Worm (Caenorhabditis elegans): ENCODE data around the gene set-13.

The set-13 gene

DNA sequence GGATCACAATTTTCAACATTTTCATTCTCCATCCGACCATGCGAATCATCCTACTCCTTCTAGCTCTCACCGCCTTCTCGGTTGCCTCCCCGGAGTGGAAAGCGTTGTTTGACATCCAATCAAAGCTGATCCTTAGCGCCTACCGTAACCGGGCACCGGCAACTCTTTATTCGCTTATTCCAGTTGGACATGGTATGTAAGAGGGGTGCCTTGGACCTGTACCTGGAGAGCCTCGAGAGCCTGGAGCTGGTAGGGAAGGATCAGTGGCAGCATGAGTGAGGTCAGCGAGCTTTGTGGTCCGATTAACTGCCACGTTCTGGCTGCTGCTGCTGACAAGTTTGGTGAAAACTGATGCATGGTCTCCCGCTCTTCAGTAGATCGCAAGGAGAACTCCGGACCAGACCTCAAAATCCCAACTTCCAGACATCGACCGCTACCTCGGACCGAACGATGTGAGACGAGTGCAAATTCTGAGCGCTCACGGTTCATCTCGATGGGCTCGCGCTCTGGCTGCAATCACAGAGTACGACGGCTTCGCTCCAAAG, 11.2 kb downstream of the set-13 start, which contains the start of gene K12H6.8:
Gene K12H6.8, plus strand, starts transcription at position 38 of the 545 bp plus-strand sequence.
- TF ChIP-seq repo-1 (tag; optimal IDR thresholded peaks at IDR 0.05), result peak; percentile 17
- TF ChIP-seq zfh-2 (GFP tag; conservative IDR thresholded peaks at IDR 0.05), result peak; percentile 69
- no peak for TF ChIP-seq ekl-4 (GFP tag; IDR thresholded peaks at IDR 0.05)
- no peak for TF ChIP-seq F49E8.2 (tag; optimal IDR thresholded peaks at IDR 0.05; ENCODE audit: insufficient read depth)
- 0 out of 2 replicates have a peak, but pooled peaks have one; percentile 27 for TF ChIP-seq B0336.3 (GFP tag; IDR thresholded peaks at IDR 0.05)
- TF ChIP-seq lir-1 (GFP tag; conservative IDR thresholded peaks at IDR 0.05), result no peak
- no peak for TF ChIP-seq attf-5 (GFP tag; optimal IDR thresholded peaks at IDR 0.05)
- TF ChIP-seq mcd-1 (GFP tag; IDR thresholded peaks at IDR 0.05), result 0 out of 2 replicates have a peak, but pooled peaks have one; percentile 40
- no peak for TF ChIP-seq ztf-25 (GFP tag; IDR thresholded peaks at IDR 0.05)
- no peak for TF ChIP-seq let-526 (GFP tag; IDR thresholded peaks at IDR 0.05)
- TF ChIP-seq egrh-3 (GFP tag; IDR thresholded peaks at IDR 0.05), result 0 out of 2 replicates have a peak, but pooled peaks have one; percentile 37
- no peak for TF ChIP-seq madf-8 (GFP tag; conservative IDR thresholded peaks at IDR 0.05)
- no peak for TF ChIP-seq D2030.7 (GFP tag; IDR thresholded peaks at IDR 0.05)
- TF ChIP-seq snpc-1.3 (tag; optimal IDR thresholded peaks at IDR 0.05; ENCODE audit: insufficient read depth), result no peak
- TF ChIP-seq dpl-1 (GFP tag; optimal IDR thresholded peaks at IDR 0.05), result no peak

DNA sequence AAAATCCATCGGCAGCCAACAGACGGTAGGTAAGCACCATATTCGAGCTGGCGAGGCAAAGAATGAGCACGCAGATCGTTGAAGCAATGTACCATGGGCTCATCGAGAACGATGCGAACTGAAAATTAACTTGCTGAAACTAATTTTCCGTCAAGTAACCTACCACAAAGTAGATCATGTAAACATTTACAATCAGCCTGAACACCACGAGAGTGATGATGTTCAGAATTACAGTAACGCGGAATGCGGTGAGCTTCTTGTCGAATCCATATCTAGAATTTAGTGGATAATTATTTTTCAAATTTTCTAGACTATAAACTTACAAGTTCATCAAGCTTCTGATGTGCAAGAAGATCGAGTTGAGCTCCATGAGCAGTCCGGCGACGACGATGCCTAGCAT, 12.7 kb downstream of the set-13 start:
- no peak for TF ChIP-seq xnd-1 (tag; optimal IDR thresholded peaks at IDR 0.05)
- TF ChIP-seq aptf-3 (GFP tag; IDR thresholded peaks at IDR 0.05), result no peak
- no peak for TF ChIP-seq nfya-2 (GFP tag; IDR thresholded peaks at IDR 0.05)
- no peak for TF ChIP-seq pha-4 (tag; optimal IDR thresholded peaks at IDR 0.05)
- no peak for TF ChIP-seq nhr-120 (GFP tag; IDR thresholded peaks at IDR 0.05)
- no peak for TF ChIP-seq ceh-27 (GFP tag; optimal IDR thresholded peaks at IDR 0.05)
- TF ChIP-seq lin-26 (GFP tag; IDR thresholded peaks at IDR 0.05), result no peak
- TF ChIP-seq zim-3 (tag; optimal IDR thresholded peaks at IDR 0.05), result no peak
- TF ChIP-seq ceh-79 (tag; optimal IDR thresholded peaks at IDR 0.05), result no peak
- no peak for TF ChIP-seq dpff-1 (tag; optimal IDR thresholded peaks at IDR 0.05)
- no peak for TF ChIP-seq ztf-18 (tag; optimal IDR thresholded peaks at IDR 0.05)
- TF ChIP-seq B0261.1 (tag; optimal IDR thresholded peaks at IDR 0.05), result no peak
- no peak for TF ChIP-seq madf-8 (GFP tag; conservative IDR thresholded peaks at IDR 0.05)
- TF ChIP-seq ztf-28 (GFP tag; IDR thresholded peaks at IDR 0.05), result no peak
- TF ChIP-seq gei-17 (GFP tag; optimal IDR thresholded peaks at IDR 0.05), result no peak
- TF ChIP-seq athp-1 (tag; optimal IDR thresholded peaks at IDR 0.05), result no peak
- no peak for TF ChIP-seq hrde-1 (tag; optimal IDR thresholded peaks at IDR 0.05; ENCODE audit: borderline replicate concordance)
- TF ChIP-seq snpc-4 (GFP tag; optimal IDR thresholded peaks at IDR 0.05), result no peak
- no peak for TF ChIP-seq snpc-4 (tag; optimal IDR thresholded peaks at IDR 0.05)
- no peak for TF ChIP-seq mes-4 (tag; optimal IDR thresholded peaks at IDR 0.05)
- no peak for TF ChIP-seq tbx-9 (tag; optimal IDR thresholded peaks at IDR 0.05; ENCODE audit: borderline replicate concordance)

DNA sequence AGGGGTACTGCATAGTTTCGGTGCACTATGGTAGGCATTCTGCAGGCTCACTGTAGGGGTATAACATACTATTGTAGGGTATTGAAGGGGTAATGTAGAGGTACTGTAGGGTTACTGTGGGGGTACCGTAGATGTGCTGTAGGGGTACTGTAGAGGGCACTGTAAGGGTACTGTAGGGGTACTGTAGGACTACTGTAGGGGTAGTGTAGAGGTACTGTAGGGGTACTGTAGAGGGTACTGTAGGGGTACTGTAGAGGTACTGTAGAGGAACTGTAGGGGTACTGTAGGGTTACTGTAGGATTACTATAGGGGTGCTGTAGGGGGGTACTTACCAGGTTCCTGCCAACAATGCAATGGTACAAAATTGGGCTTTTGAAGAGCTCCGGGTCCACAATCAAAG, 13.4 kb downstream of the set-13 start:
- no peak for TF ChIP-seq lin-26 (GFP tag; IDR thresholded peaks at IDR 0.05)
- no peak for TF ChIP-seq K11D2.4 (GFP tag; IDR thresholded peaks at IDR 0.05)
- 0 out of 2 replicates have a peak, but pooled peaks have one; percentile 14 for TF ChIP-seq aptf-2 (GFP tag; conservative IDR thresholded peaks at IDR 0.05)
